Worm (Caenorhabditis elegans): ENCODE results near the gene otub-3.

otub-3 gene

DNA sequence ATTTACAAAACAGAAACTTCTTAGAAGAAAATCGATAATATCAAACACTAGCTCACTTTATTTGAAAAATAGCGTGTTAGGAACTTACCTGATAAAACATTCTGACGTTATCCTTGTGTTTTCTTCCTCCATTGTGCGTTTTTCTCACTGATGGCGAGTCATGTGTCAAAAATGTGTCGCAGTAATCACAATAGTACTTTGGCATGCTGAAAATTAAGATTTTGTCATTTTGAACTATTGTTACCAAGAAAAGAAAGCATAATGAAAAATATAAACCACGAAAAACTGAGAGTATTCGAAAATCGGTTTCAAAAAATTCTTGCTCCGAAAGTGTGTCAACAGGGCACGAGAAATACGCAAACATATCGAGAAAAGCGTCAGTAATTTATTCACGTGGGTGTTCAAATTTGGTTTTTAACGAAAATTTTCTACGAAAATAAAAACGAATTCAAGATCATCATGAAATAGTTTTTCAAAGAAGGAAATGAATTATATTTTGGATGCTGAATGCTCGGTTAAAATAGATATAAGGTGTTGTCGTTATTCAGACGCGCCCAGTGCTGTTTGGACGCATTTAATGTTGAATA is 40.3 kb upstream of the otub-3 start, which contains the start of gene snrp-3:
Gene snrp-3, minus strand, starts transcription at position 206 of the 587 bp plus-strand sequence.
- TF ChIP-seq odd-2 (tag; optimal IDR thresholded peaks at IDR 0.05) (no peak), tbx-2 (tag; optimal IDR thresholded peaks at IDR 0.05) (peak; percentile 8), fkh-6 (tag; optimal IDR thresholded peaks at IDR 0.05) (no peak), fax-1 (tag; optimal IDR thresholded peaks at IDR 0.05) (no peak), ceh-45 (GFP tag; IDR thresholded peaks at IDR 0.05) (no peak), hlh-30 (tag; optimal IDR thresholded peaks at IDR 0.05; ENCODE audit: insufficient read depth) (peak; percentile 80), pag-3 (tag; optimal IDR thresholded peaks at IDR 0.05; ENCODE audit: borderline replicate concordance) (no peak), lin-11 (tag; optimal IDR thresholded peaks at IDR 0.05) (no peak), lim-6 (tag; optimal IDR thresholded peaks at IDR 0.05) (no peak), ets-4 (tag; optimal IDR thresholded peaks at IDR 0.05) (no peak), zip-5 (tag; optimal IDR thresholded peaks at IDR 0.05) (no peak), npax-4 (tag; optimal IDR thresholded peaks at IDR 0.05) (no peak), hlh-13 (GFP tag; optimal IDR thresholded peaks at IDR 0.05) (no peak), ztf-16 (tag; optimal IDR thresholded peaks at IDR 0.05) (no peak), pha-4 (tag; optimal IDR thresholded peaks at IDR 0.05) (no peak), ceh-30 (tag; optimal IDR thresholded peaks at IDR 0.05) (no peak), nfya-1 (tag; optimal IDR thresholded peaks at IDR 0.05) (peak; percentile 63), rnt-1 (tag; optimal IDR thresholded peaks at IDR 0.05) (no peak), pqm-1 (tag; optimal IDR thresholded peaks at IDR 0.05) (no peak), dve-1 (tag; optimal IDR thresholded peaks at IDR 0.05) (peak; percentile 19), dmd-4 (tag; optimal IDR thresholded peaks at IDR 0.05; ENCODE audit: borderline replicate concordance) (no peak), hlh-8 (tag; optimal IDR thresholded peaks at IDR 0.05) (no peak), hlh-15 (tag; optimal IDR thresholded peaks at IDR 0.05) (no peak), C08G9.2 (tag; optimal IDR thresholded peaks at IDR 0.05) (no peak), ceh-9 (tag; optimal IDR thresholded peaks at IDR 0.05) (no peak), sox-2 (GFP tag; IDR thresholded peaks at IDR 0.05) (no peak), eyg-1 (tag; optimal IDR thresholded peaks at IDR 0.05) (no peak), nhr-232 (tag; optimal IDR thresholded peaks at IDR 0.05) (no peak), elt-2 (tag; optimal IDR thresholded peaks at IDR 0.05) (peak; percentile 12), F13H6.1 (tag; optimal IDR thresholded peaks at IDR 0.05) (no peak), mec-3 (tag; optimal IDR thresholded peaks at IDR 0.05; ENCODE audit: borderline replicate concordance) (no peak), ceh-34 (tag; optimal IDR thresholded peaks at IDR 0.05) (peak; percentile 9), K09A11.1 (tag; optimal IDR thresholded peaks at IDR 0.05; ENCODE audit: insufficient read depth) (no peak), ref-2 (tag; optimal IDR thresholded peaks at IDR 0.05) (no peak), ceh-14 (tag; optimal IDR thresholded peaks at IDR 0.05) (peak; percentile 12), hlh-6 (tag; optimal IDR thresholded peaks at IDR 0.05) (no peak), C38D4.7 (GFP tag; optimal IDR thresholded peaks at IDR 0.05) (no peak), pros-1 (tag; optimal IDR thresholded peaks at IDR 0.05) (no peak), ceh-6 (GFP tag; optimal IDR thresholded peaks at IDR 0.05) (no peak), ama-1 (optimal IDR thresholded peaks at IDR 0.05) (peak; percentile 8), che-1 (tag; optimal IDR thresholded peaks at IDR 0.05) (no peak), syd-9 (tag; optimal IDR thresholded peaks at IDR 0.05) (no peak), sdc-2 (tag; optimal IDR thresholded peaks at IDR 0.05) (no peak), unc-3 (GFP tag; conservative IDR thresholded peaks at IDR 0.05) (no peak), unc-3 (tag; optimal IDR thresholded peaks at IDR 0.05) (no peak), unc-42 (tag; optimal IDR thresholded peaks at IDR 0.05) (peak; percentile 56), pat-9 (tag; optimal IDR thresholded peaks at IDR 0.05) (no peak), unc-55 (GFP tag; optimal IDR thresholded peaks at IDR 0.05) (peak; percentile 42), nhr-11 (tag; optimal IDR thresholded peaks at IDR 0.05) (no peak), ceh-2 (tag; optimal IDR thresholded peaks at IDR 0.05) (no peak), pax-1 (tag; optimal IDR thresholded peaks at IDR 0.05) (no peak), unc-86 (tag; optimal IDR thresholded peaks at IDR 0.05) (no peak), ceh-31 (tag; optimal IDR thresholded peaks at IDR 0.05) (no peak), ceh-18 (tag; optimal IDR thresholded peaks at IDR 0.05) (peak; percentile 60)
